Fruit fly (Drosophila melanogaster) whole organism, embryonic: ENCODE results near the gene dar1.

Experiments
- Abd-B ChIP-seq: fragments of 200-800 bp; sonication (Bioruptor generic); optimal IDR thresholded peaks from 2 replicates; lab custom pipeline; 2018; ENCODE audit warnings: missing biosample characterization, mild to moderate bottlenecking, missing genetic modification characterization, moderate library complexity
- Aef1 ChIP-seq: fragments of 200-800 bp; sonication (Bioruptor generic); IDR thresholded peaks from 3 replicates; pipeline ENCODE4 v1.3.6; 2022; ENCODE audit warnings: missing biosample characterization, missing genetic modification characterization
- Atf3 ChIP-seq: fragments of 200-800 bp; sonication (Bioruptor generic); optimal IDR thresholded peaks from 3 replicates; lab custom pipeline; 2016; ENCODE audit warnings: missing biosample characterization, missing genetic modification characterization
- Atf6 ChIP-seq: fragments of 200-800 bp; sonication (Bioruptor generic); IDR thresholded peaks from 2 replicates; pipeline ENCODE4 v1.3.6; 2022; ENCODE audit warnings: missing biosample characterization, missing genetic modification characterization
- Awh ChIP-seq: fragments of 200-800 bp; sonication (Bioruptor generic); IDR thresholded peaks from 2 replicates; pipeline ENCODE4, ENCODE4 v1.3.6; 2022; ENCODE audit warnings: missing biosample characterization, missing genetic modification characterization
- Blimp-1 ChIP-seq: fragments of 200-800 bp; sonication (Bioruptor generic); optimal IDR thresholded peaks from 3 replicates; lab custom pipeline; 2018; ENCODE audit warnings: missing biosample characterization, missing genetic modification characterization, mild to moderate bottlenecking, moderate library complexity, missing genetic modification reagents
- CG10431 ChIP-seq: fragments of 200-800 bp; sonication (Bioruptor generic); optimal IDR thresholded peaks from 3 replicates; lab custom pipeline; 2018; ENCODE audit warnings: missing biosample characterization, mild to moderate bottlenecking, missing genetic modification characterization
- CG11695 ChIP-seq: fragments of 200-800 bp; sonication (Bioruptor generic); IDR thresholded peaks from 3 replicates; pipeline ENCODE4 v1.3.6; 2022; ENCODE audit warnings: missing biosample characterization, missing genetic modification characterization
- CG12219 ChIP-seq: fragments of 200-800 bp; sonication (Bioruptor generic); optimal IDR thresholded peaks from 3 replicates; lab custom pipeline; 2018; ENCODE audit warnings: missing biosample characterization, mild to moderate bottlenecking, missing genetic modification characterization
- CG16779 ChIP-seq: fragments of 200-800 bp; sonication (Bioruptor generic); IDR thresholded peaks from 2 replicates; pipeline ENCODE4 v1.3.6; 2022; ENCODE audit warnings: missing biosample characterization, missing genetic modification characterization
- CG16815 ChIP-seq: fragments of 200-800 bp; sonication (Bioruptor generic); optimal IDR thresholded peaks from 3 replicates; lab custom pipeline; 2017; ENCODE audit warnings: missing biosample characterization, mild to moderate bottlenecking, missing genetic modification characterization
- CG17328 ChIP-seq: fragments of 200-800 bp; sonication (Bioruptor generic); IDR thresholded peaks from 2 replicates; pipeline ENCODE4 v1.3.6; 2022; ENCODE audit warnings: missing biosample characterization, missing genetic modification characterization
- CG18619 ChIP-seq: fragments of 200-800 bp; sonication (Bioruptor generic); optimal IDR thresholded peaks from 3 replicates; lab custom pipeline; 2017; ENCODE audit warnings: missing biosample characterization, mild to moderate bottlenecking, missing genetic modification characterization
- CG2199 ChIP-seq: fragments of 200-800 bp; sonication (Bioruptor generic); IDR thresholded peaks from 3 replicates; pipeline ENCODE4 v1.3.6; 2022; ENCODE audit warnings: missing biosample characterization, missing genetic modification characterization
- CG2202 ChIP-seq: fragments of 200-800 bp; sonication (Bioruptor generic); optimal IDR thresholded peaks from 2 replicates; lab custom pipeline; 2018; ENCODE audit warnings: missing biosample characterization, mild to moderate bottlenecking, missing genetic modification characterization
- CG30020 ChIP-seq: fragments of 200-800 bp; optimal IDR thresholded peaks from 2 replicates; lab custom pipeline; 2019; ENCODE audit warnings: missing biosample characterization, mild to moderate bottlenecking, missing genetic modification characterization, moderate library complexity
- CG32767 ChIP-seq: fragments of 200-800 bp; sonication (Bioruptor generic); IDR thresholded peaks from 2 replicates; pipeline ENCODE4 v1.3.6; 2022; ENCODE audit warnings: missing biosample characterization, missing genetic modification characterization
- CG34376 ChIP-seq: fragments of 200-800 bp; sonication (Bioruptor generic); optimal IDR thresholded peaks from 2 replicates; lab custom pipeline; 2018; ENCODE audit warnings: missing biosample characterization, mild to moderate bottlenecking, missing genetic modification characterization
- CG3726 ChIP-seq: fragments of 200-800 bp; sonication (Bioruptor generic); IDR thresholded peaks from 3 replicates; pipeline ENCODE4, ENCODE4 v1.3.6; 2022; ENCODE audit warnings: missing biosample characterization, missing genetic modification characterization
- CG3838 ChIP-seq: fragments of 200-800 bp; sonication (Bioruptor generic); optimal IDR thresholded peaks from 3 replicates; lab custom pipeline; 2016; ENCODE audit warnings: missing biosample characterization, missing genetic modification characterization
- CG4360 ChIP-seq: fragments of 200-800 bp; sonication (Bioruptor generic); IDR thresholded peaks from 2 replicates; pipeline ENCODE4 v1.3.6; 2022; ENCODE audit warnings: missing biosample characterization, missing genetic modification characterization
- CG8281 ChIP-seq: fragments of 200-800 bp; sonication (Bioruptor generic); optimal IDR thresholded peaks from 2 replicates; lab custom pipeline; 2018; ENCODE audit warnings: missing biosample characterization, mild to moderate bottlenecking, missing genetic modification characterization, moderate library complexity
- CG8359 ChIP-seq: fragments of 200-800 bp; sonication (Bioruptor generic); optimal IDR thresholded peaks from 2 replicates; lab custom pipeline; 2017; ENCODE audit warnings: missing biosample characterization, mild to moderate bottlenecking, missing genetic modification characterization, borderline replicate concordance
- CG8388 ChIP-seq: fragments of 200-800 bp; sonication (Bioruptor generic); optimal IDR thresholded peaks from 2 replicates; lab custom pipeline; 2019; ENCODE audit warnings: missing biosample characterization, mild to moderate bottlenecking, missing genetic modification characterization, moderate library complexity
- D19B ChIP-seq: fragments of 200-800 bp; sonication (Bioruptor generic); optimal IDR thresholded peaks from 2 replicates; lab custom pipeline; 2017; ENCODE audit warnings: missing biosample characterization, mild to moderate bottlenecking, missing genetic modification characterization
- Ets65A ChIP-seq: fragments of 200-800 bp; sonication (Bioruptor generic); peaks from one replicate; lab custom pipeline; 2016; ENCODE audit warnings: missing biosample characterization, missing genetic modification characterization
- Fer3 ChIP-seq: fragments of 200-800 bp; sonication (Bioruptor generic); optimal IDR thresholded peaks from 2 replicates; lab custom pipeline; 2018; ENCODE audit warnings: missing biosample characterization, mild to moderate bottlenecking, missing genetic modification characterization, moderate library complexity
- Gug ChIP-seq: fragments of 200-800 bp; sonication (Bioruptor generic); IDR thresholded peaks from 4 replicates; pipeline ENCODE4 v1.3.6; 2022; ENCODE audit warnings: missing biosample characterization, missing genetic modification characterization
- HLH3B ChIP-seq: fragments of 200-800 bp; sonication (Bioruptor generic); IDR thresholded peaks from 2 replicates; pipeline ENCODE4 v1.3.6; 2022; ENCODE audit warnings: missing biosample characterization, missing genetic modification characterization
- HLH4C ChIP-seq: fragments of 200-800 bp; sonication (Bioruptor generic); IDR thresholded peaks from 3 replicates; pipeline ENCODE4 v1.3.6; 2022; ENCODE audit warnings: missing biosample characterization, missing genetic modification characterization; ENCODE audit not compliant: partially characterized antibody
- NC2α ChIP-seq: fragments of 200-800 bp; sonication (Bioruptor generic); optimal IDR thresholded peaks from 2 replicates; lab custom pipeline; 2016; ENCODE audit warnings: missing biosample characterization, missing genetic modification characterization
- NFAT ChIP-seq: fragments of 200-800 bp; sonication (Bioruptor generic); IDR thresholded peaks from 2 replicates; pipeline ENCODE4 v1.3.6; 2022; ENCODE audit warnings: missing biosample characterization, missing genetic modification characterization
- NK7.1 ChIP-seq: fragments of 200-800 bp; sonication (Bioruptor generic); optimal IDR thresholded peaks from 3 replicates; lab custom pipeline; 2016; ENCODE audit warnings: missing biosample characterization, missing genetic modification characterization
- Neu2 ChIP-seq: fragments of 200-800 bp; sonication (Bioruptor generic); optimal IDR thresholded peaks from 3 replicates; lab custom pipeline; 2016; ENCODE audit warnings: missing biosample characterization, missing genetic modification characterization, borderline replicate concordance
- Ravus ChIP-seq: fragments of 200-800 bp; sonication (Bioruptor generic); IDR thresholded peaks from 2 replicates; pipeline ENCODE4 v1.3.6; 2022; ENCODE audit warnings: missing biosample characterization, missing genetic modification characterization
- Sry-δ ChIP-seq: fragments of 200-800 bp; sonication (Bioruptor generic); optimal IDR thresholded peaks from 2 replicates; lab custom pipeline; 2016; ENCODE audit warnings: missing biosample characterization, missing genetic modification characterization
- ara ChIP-seq: fragments of 200-800 bp; sonication (Bioruptor generic); IDR thresholded peaks from 2 replicates; pipeline ENCODE4 v1.3.6; 2022; ENCODE audit warnings: missing biosample characterization, missing genetic modification characterization
- ato ChIP-seq: fragments of 200-800 bp; sonication (Bioruptor generic); IDR thresholded peaks from 2 replicates; pipeline ENCODE4 v1.3.6; 2022; ENCODE audit warnings: missing biosample characterization, missing genetic modification characterization; ENCODE audit not compliant: partially characterized antibody
- bigmax ChIP-seq: fragments of 200-800 bp; sonication (Bioruptor generic); optimal IDR thresholded peaks from 2 replicates; lab custom pipeline; 2018; ENCODE audit warnings: missing biosample characterization, mild to moderate bottlenecking, missing genetic modification characterization
- br ChIP-seq: fragments of >200 bp; optimal IDR thresholded peaks from 2 replicates; lab custom pipeline; 2017
- chif ChIP-seq, 2 experiments: fragments of 200-800 bp; sonication (Bioruptor generic); optimal IDR thresholded peaks; 3 replicates each; lab custom pipeline; 2016; ENCODE audit warnings: missing biosample characterization in 2 of 2, missing genetic modification characterization in 2 of 2
- corto ChIP-seq: fragments of 200-800 bp; sonication (Bioruptor generic); optimal IDR thresholded peaks from 2 replicates; lab custom pipeline; 2016; ENCODE audit warnings: missing biosample characterization, mild to moderate bottlenecking, missing genetic modification characterization, moderate library complexity
- dati ChIP-seq: fragments of 200-800 bp; sonication (Bioruptor generic); IDR thresholded peaks from 2 replicates; pipeline ENCODE4 v1.3.6; 2022; ENCODE audit warnings: missing biosample characterization, missing genetic modification characterization
- dm ChIP-seq: fragments of 200-800 bp; sonication (Bioruptor generic); optimal IDR thresholded peaks from 3 replicates; lab custom pipeline; 2016; ENCODE audit warnings: missing biosample characterization, missing genetic modification characterization
- exex ChIP-seq: fragments of 200-800 bp; sonication (Bioruptor generic); optimal IDR thresholded peaks from 4 replicates; lab custom pipeline; 2018; ENCODE audit warnings: missing biosample characterization, mild to moderate bottlenecking, missing genetic modification characterization, moderate library complexity
- gem ChIP-seq: fragments of 200-800 bp; sonication (Bioruptor generic); optimal IDR thresholded peaks from 2 replicates; lab custom pipeline; 2019; ENCODE audit warnings: missing biosample characterization, mild to moderate bottlenecking, missing genetic modification characterization, moderate library complexity
- grn ChIP-seq: fragments of 200-800 bp; sonication (Bioruptor generic); optimal IDR thresholded peaks from 3 replicates; lab custom pipeline; 2017; ENCODE audit warnings: missing biosample characterization, missing genetic modification characterization
- slp2 ChIP-seq: fragments of 200-800 bp; sonication (Bioruptor generic); optimal IDR thresholded peaks from 2 replicates; lab custom pipeline; 2016; ENCODE audit warnings: missing biosample characterization, missing genetic modification characterization
- tgo ChIP-seq: fragments of 200-800 bp; sonication (Bioruptor generic); IDR thresholded peaks from 3 replicates; pipeline ENCODE4 v1.3.6; 2022; ENCODE audit warnings: missing biosample characterization, missing genetic modification characterization
- vvl ChIP-seq: fragments of 200-800 bp; sonication (Bioruptor generic); IDR thresholded peaks from 2 replicates; pipeline ENCODE4 v1.3.6; 2022; ENCODE audit warnings: missing biosample characterization, missing genetic modification characterization
- wek ChIP-seq: fragments of 200-800 bp; sonication (Bioruptor generic); optimal IDR thresholded peaks from 3 replicates; lab custom pipeline; 2018; ENCODE audit warnings: missing biosample characterization, mild to moderate bottlenecking, missing genetic modification characterization, moderate library complexity

Gene dar1

dm6 chr3L:3617252-3617651 is 8.9 kb upstream of the dar1 start (continued):
- TF ChIP-seq HLH3B, result peak; percentile 74
- TF ChIP-seq Fer3 (tag; lab: Kevin White, UChicago), result peak; percentile 48
- peak; percentile 65 for TF ChIP-seq slp2 (GFP tag; lab: Kevin White, UChicago)
- peak; percentile 78 for TF ChIP-seq tgo
- TF ChIP-seq vvl (GFP tag; lab: Robert Waterston, UW), result peak; percentile 93
- TF ChIP-seq CG8388 (GFP tag; lab: Kevin White, UChicago), result peak; percentile 86
- TF ChIP-seq Blimp-1, result peak; percentile 87
- peak; percentile 67 for TF ChIP-seq CG4360 (GFP tag; lab: Robert Waterston, UW)
- peak; percentile 37 for TF ChIP-seq NK7.1
- TF ChIP-seq CG32767 (GFP tag; lab: Robert Waterston, UW), result peak; percentile 34; the same call in 1 of the 2 replicates
- TF ChIP-seq CG2202 (tag; lab: Kevin White, UChicago), result peak; percentile 93
- TF ChIP-seq corto (GFP tag; lab: Kevin White, UChicago), result peak; percentile 80
- peak; percentile 40 for TF ChIP-seq CG3838 (GFP tag; lab: Kevin White, UChicago)
- peak; percentile 92 for TF ChIP-seq CG17328 (GFP tag; lab: Robert Waterston, UW)
- TF ChIP-seq br (lab: Kevin White, UChicago), result no peak
- peak; percentile 36 for TF ChIP-seq NC2α (GFP tag; lab: Kevin White, UChicago)
- peak; percentile 89 for TF ChIP-seq CG16815 (GFP tag; lab: Kevin White, UChicago)
- no peak for TF ChIP-seq CG16779 (GFP tag; lab: Robert Waterston, UW)
- peak; percentile 96 for TF ChIP-seq Ets65A (GFP tag; lab: Kevin White, UChicago)
- peak; percentile 45 for TF ChIP-seq CG30020
- TF ChIP-seq CG8359 (GFP tag; lab: Kevin White, UChicago), result peak; percentile 31
- peak; percentile 77 for TF ChIP-seq Awh
- TF ChIP-seq bigmax (GFP tag; lab: Kevin White, UChicago), result no peak
- peak; percentile 91 for TF ChIP-seq ara
- no peak for TF ChIP-seq exex (tag; lab: Kevin White, UChicago)
- peak; percentile 47; the same call in 1 of the 2 replicates for TF ChIP-seq dati (GFP tag; lab: Robert Waterston, UW)
- no peak for TF ChIP-seq wek
- TF ChIP-seq Atf6 (GFP tag; lab: Robert Waterston, UW), result no peak
- peak; percentile 81 for TF ChIP-seq CG11695 (GFP tag; lab: Robert Waterston, UW)
- no peak for TF ChIP-seq ato
- TF ChIP-seq NFAT (GFP tag; lab: Robert Waterston, UW), result peak; percentile 51; the same call in 1 of the 2 replicates
- TF ChIP-seq grn (GFP tag; lab: Kevin White, UChicago), result peak; percentile 54
- TF ChIP-seq CG10431, result peak; percentile 52
- peak; percentile 41 for TF ChIP-seq CG8281
- no peak for TF ChIP-seq CG34376 (GFP tag; lab: Kevin White, UChicago)
- TF ChIP-seq Sry-δ, result peak; percentile 14
- peak; percentile 89 to 95 for TF ChIP-seq chif (GFP tag; optimal IDR thresholded peaks at IDR 0.05; lab: Kevin White, UChicago)
- peak; percentile 59 for TF ChIP-seq CG18619 (GFP tag; lab: Kevin White, UChicago)
- peak; percentile 11 for TF ChIP-seq Neu2 (GFP tag; lab: Kevin White, UChicago)
- peak; percentile 83 for TF ChIP-seq Atf3
- peak; percentile 63 for TF ChIP-seq dm (GFP tag; lab: Kevin White, UChicago)
- TF ChIP-seq Ravus (GFP tag; lab: Robert Waterston, UW), result no peak; the same call in 1 of the 2 replicates
- no peak for TF ChIP-seq D19B (GFP tag; lab: Kevin White, UChicago)
- TF ChIP-seq Abd-B (GFP tag; lab: Kevin White, UChicago), result peak; percentile 72
- peak; percentile 29; the same call in 1 of the 3 replicates for TF ChIP-seq Aef1 (GFP tag; lab: Robert Waterston, UW)
- TF ChIP-seq HLH4C (GFP tag; lab: Robert Waterston, UW), result no peak
- TF ChIP-seq CG12219 (GFP tag; lab: Kevin White, UChicago), result peak; percentile 73
- peak; percentile 90 for TF ChIP-seq gem
- TF ChIP-seq CG3726 (GFP tag; lab: Robert Waterston, UW), result peak; percentile 82; the same call in 2 of the 3 replicates
- TF ChIP-seq Gug (GFP tag; lab: Robert Waterston, UW), result peak; percentile 60; the same call in 3 of the 4 replicates
- peak; percentile 67; the same call in 1 of the 3 replicates for TF ChIP-seq CG2199 (GFP tag; lab: Robert Waterston, UW)
